Worm (Caenorhabditis elegans): ENCODE results near the gene bath-20.

ce11 chrII:2028712-2029111, 13.6 kb downstream of the bath-20 start, which contains the start of gene bath-1:
- TF ChIP-seq klf-2 (GFP tag; conservative IDR thresholded peaks at IDR 0.05) (no peak), tab-1 (GFP tag; IDR thresholded peaks at IDR 0.05) (no peak), flt-1 (GFP tag; IDR thresholded peaks at IDR 0.05) (no peak), cog-1 (tag; optimal IDR thresholded peaks at IDR 0.05) (no peak)
